Fruit fly (Drosophila melanogaster) whole organism, wandering third instar larva: ENCODE measurements around the gene CG31960.

ENCODE experiments used
- Dfd ChIP-seq: fragments of >200 bp; optimal IDR thresholded peaks from 2 replicates; lab custom pipeline; 2017; ENCODE audit warnings: missing biosample characterization, missing genetic modification characterization
- Jra ChIP-seq: sonication (Bioruptor generic); optimal IDR thresholded peaks from 2 replicates; lab custom pipeline; 2016; ENCODE audit warnings: missing biosample characterization, missing genetic modification characterization
- Mio ChIP-seq: sonication (Bioruptor generic); optimal IDR thresholded peaks from 2 replicates; lab custom pipeline; 2016; ENCODE audit warnings: missing biosample characterization, missing genetic modification characterization
- OdsH ChIP-seq: fragments of 200-800 bp; sonication (Bioruptor generic); optimal IDR thresholded peaks from 2 replicates; lab custom pipeline; 2016; ENCODE audit warnings: missing biosample characterization, mild to moderate bottlenecking, missing genetic modification characterization
- br ChIP-seq: fragments of 200-800 bp; sonication (Bioruptor generic); optimal IDR thresholded peaks from 2 replicates; lab custom pipeline; 2016; ENCODE audit warnings: missing biosample characterization, missing genetic modification characterization
- pan ChIP-seq: fragments of >200 bp; optimal IDR thresholded peaks from 2 replicates; lab custom pipeline; 2017
- sage ChIP-seq: fragments of 200-800 bp; sonication (Bioruptor generic); optimal IDR thresholded peaks from 2 replicates; lab custom pipeline; 2016; ENCODE audit warnings: missing biosample characterization, mild to moderate bottlenecking, missing genetic modification characterization

DNA sequence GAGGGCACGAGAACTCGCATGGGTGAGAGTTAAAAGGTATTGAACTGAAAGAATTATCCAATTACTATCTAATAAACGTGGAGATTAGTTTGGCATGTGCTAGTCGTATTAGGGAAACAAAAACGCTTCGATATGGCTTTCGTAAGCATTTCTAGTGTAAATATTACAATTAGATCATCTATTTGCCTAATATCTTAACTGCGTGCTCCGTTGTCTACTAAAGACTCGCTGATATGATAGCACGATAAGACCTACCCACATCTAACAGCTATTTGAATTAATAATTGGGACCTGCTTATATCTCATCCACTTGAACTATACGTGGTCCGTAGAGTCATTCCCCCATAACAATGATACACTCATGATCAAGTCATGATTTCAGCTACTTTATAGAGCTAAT is 7.3 kb upstream of the CG31960 start:
- no peak for TF ChIP-seq Dfd (GFP tag; lab: Kevin White, UChicago)
- TF ChIP-seq OdsH (GFP tag; lab: Kevin White, UChicago): no peak
- TF ChIP-seq Jra (GFP tag; lab: Kevin White, UChicago): no peak
- no peak for TF ChIP-seq sage (GFP tag; lab: Kevin White, UChicago)
- no peak for TF ChIP-seq pan (lab: Kevin White, UChicago)
- no peak for TF ChIP-seq br
- TF ChIP-seq Mio (GFP tag; lab: Kevin White, UChicago): no peak
